Fruit fly (Drosophila melanogaster) whole organism, wandering third instar larva: ENCODE data around the gene CG6664.

Source experiments
- Abd-B ChIP-seq: fragments of >200 bp; optimal IDR thresholded peaks from 2 replicates; lab custom pipeline; 2017; ENCODE audit warnings: missing biosample characterization, missing genetic modification characterization
- GATAd ChIP-seq: sonication (Bioruptor generic); optimal IDR thresholded peaks from 2 replicates; lab custom pipeline; 2016; ENCODE audit warnings: missing biosample characterization, missing genetic modification characterization
- HLH106 ChIP-seq: fragments of 200-800 bp; optimal IDR thresholded peaks from 3 replicates; lab custom pipeline; 2019; ENCODE audit warnings: missing biosample characterization, mild to moderate bottlenecking, missing genetic modification characterization, moderate library complexity
- Hr78 ChIP-seq: fragments of >200 bp; optimal IDR thresholded peaks from 2 replicates; lab custom pipeline; 2017; ENCODE audit warnings: missing biosample characterization, missing genetic modification characterization
- Sp1 ChIP-seq: fragments of 200-800 bp; sonication (Bioruptor generic); optimal IDR thresholded peaks from 3 replicates; lab custom pipeline; 2019; ENCODE audit warnings: missing biosample characterization, mild to moderate bottlenecking, missing genetic modification characterization, moderate library complexity
- br ChIP-seq: fragments of 200-800 bp; sonication (Bioruptor generic); optimal IDR thresholded peaks from 2 replicates; lab custom pipeline; 2016; ENCODE audit warnings: missing biosample characterization, missing genetic modification characterization
- dsf ChIP-seq: sonication (Bioruptor generic); optimal IDR thresholded peaks from 2 replicates; lab custom pipeline; 2016; ENCODE audit warnings: missing biosample characterization, missing genetic modification characterization, borderline replicate concordance
- lola ChIP-seq: fragments of >200 bp; optimal IDR thresholded peaks from 2 replicates; lab custom pipeline; 2017; ENCODE audit warnings: missing biosample characterization, missing genetic modification characterization
- sage ChIP-seq: fragments of 200-800 bp; sonication (Bioruptor generic); optimal IDR thresholded peaks from 2 replicates; lab custom pipeline; 2016; ENCODE audit warnings: missing biosample characterization, mild to moderate bottlenecking, missing genetic modification characterization

- TF ChIP-seq dsf (GFP tag; lab: Kevin White, UChicago) (no peak), HLH106 (tag; lab: Kevin White, UChicago) (no peak), Hr78 (GFP tag; lab: Kevin White, UChicago) (no peak), Abd-B (GFP tag; lab: Kevin White, UChicago) (no peak), sage (GFP tag; lab: Kevin White, UChicago) (no peak), GATAd (GFP tag; lab: Kevin White, UChicago) (no peak), lola (GFP tag; lab: Kevin White, UChicago) (no peak), br (GFP tag; lab: Kevin White, UChicago) (no peak), Sp1 (GFP tag; lab: Kevin White, UChicago) (no peak)
These were observed 14.9 kb downstream of the CG6664 start for dm6 chr3L:17001055-17001454.
